Worm (Caenorhabditis elegans) whole organism, late embryonic: ENCODE measurements around the gene lgc-45.
A peak's percentile ranks its signal among the peaks of the same experiment; 100 is the strongest.

Source experiments
- K09A11.1 ChIP-seq: sonication (generic microtip); optimal IDR thresholded peaks from 2 replicates; lab custom pipeline; 2017; ENCODE audit warnings: antibody characterized with exemption, mild to moderate bottlenecking, missing genetic modification characterization, missing compliant biosample characterization; ENCODE audit not compliant: insufficient read depth
- Y22D7AL.16 ChIP-seq: sonication (generic microtip); optimal IDR thresholded peaks from 2 replicates; lab custom pipeline; 2016; ENCODE audit warnings: missing genetic modification characterization, missing compliant biosample characterization
- ahr-1 ChIP-seq: sonication (generic microtip); optimal IDR thresholded peaks from 2 replicates; lab custom pipeline; 2016; ENCODE audit warnings: missing genetic modification characterization, missing compliant biosample characterization
- ama-1 ChIP-seq: fragments of 150-350 bp; optimal IDR thresholded peaks from 2 replicates; lab custom pipeline; 2014
- ceh-14 ChIP-seq: sonication (generic microtip); optimal IDR thresholded peaks from 2 replicates; lab custom pipeline; 2016; ENCODE audit warnings: missing genotype, missing genetic modification characterization, missing compliant biosample characterization
- ceh-18 ChIP-seq: sonication (generic microtip); optimal IDR thresholded peaks from 2 replicates; lab custom pipeline; 2016; ENCODE audit warnings: missing genetic modification characterization, missing compliant biosample characterization
- ceh-19 ChIP-seq: fragments of 200-800 bp; sonication (Bioruptor generic); optimal IDR thresholded peaks from 2 replicates; lab custom pipeline; 2018; ENCODE audit warnings: mild to moderate bottlenecking, missing genetic modification characterization, missing compliant biosample characterization
- ceh-2 ChIP-seq: sonication (generic microtip); optimal IDR thresholded peaks from 2 replicates; lab custom pipeline; 2016; ENCODE audit warnings: missing genotype, missing genetic modification characterization, missing compliant biosample characterization
- ceh-24 ChIP-seq: sonication (generic microtip); optimal IDR thresholded peaks from 2 replicates; lab custom pipeline; 2016; ENCODE audit warnings: mild to moderate bottlenecking, missing genetic modification characterization, missing compliant biosample characterization
- ceh-30 ChIP-seq: fragments of 150-350 bp; optimal IDR thresholded peaks from 2 replicates; lab custom pipeline; 2014; ENCODE audit warnings: missing biosample characterization, missing genetic modification characterization
- ceh-31 ChIP-seq: sonication (generic microtip); optimal IDR thresholded peaks from 2 replicates; lab custom pipeline; 2016; ENCODE audit warnings: missing genetic modification characterization, missing compliant biosample characterization
- ceh-34 ChIP-seq: sonication (generic microtip); optimal IDR thresholded peaks from 2 replicates; lab custom pipeline; 2016; ENCODE audit warnings: mild to moderate bottlenecking, missing genetic modification characterization, missing compliant biosample characterization
- ceh-48 ChIP-seq: sonication (generic microtip); optimal IDR thresholded peaks from 2 replicates; lab custom pipeline; 2016; ENCODE audit warnings: missing genetic modification characterization, inconsistent platforms, missing compliant biosample characterization
- ceh-9 ChIP-seq: sonication (generic microtip); optimal IDR thresholded peaks from 2 replicates; lab custom pipeline; 2016; ENCODE audit warnings: mild to moderate bottlenecking, missing genetic modification characterization, inconsistent platforms, missing compliant biosample characterization
- che-1 ChIP-seq: sonication (generic microtip); optimal IDR thresholded peaks from 2 replicates; lab custom pipeline; 2016; ENCODE audit warnings: mild to moderate bottlenecking, missing genetic modification characterization, missing compliant biosample characterization
- dve-1 ChIP-seq: sonication (generic microtip); optimal IDR thresholded peaks from 2 replicates; lab custom pipeline; 2017; ENCODE audit warnings: antibody characterized with exemption, mild to moderate bottlenecking, missing genetic modification characterization, missing compliant biosample characterization
- elt-2 ChIP-seq: sonication (generic microtip); optimal IDR thresholded peaks from 2 replicates; lab custom pipeline; 2016; ENCODE audit warnings: missing genetic modification reagents, missing genetic modification characterization, missing compliant biosample characterization
- ets-4 ChIP-seq: sonication (generic microtip); optimal IDR thresholded peaks from 2 replicates; lab custom pipeline; 2016; ENCODE audit warnings: missing genetic modification characterization, missing compliant biosample characterization
- eyg-1 ChIP-seq: sonication (generic microtip); optimal IDR thresholded peaks from 2 replicates; lab custom pipeline; 2016; ENCODE audit warnings: missing genotype, missing genetic modification characterization, missing compliant biosample characterization
- fkh-10 ChIP-seq: fragments of 150-350 bp; optimal IDR thresholded peaks from 2 replicates; lab custom pipeline; 2014; ENCODE audit warnings: missing biosample characterization, missing genetic modification reagents, missing genetic modification characterization
- fkh-6 ChIP-seq: sonication (generic microtip); optimal IDR thresholded peaks from 2 replicates; lab custom pipeline; 2016; ENCODE audit warnings: missing genetic modification characterization, missing compliant biosample characterization
- gmeb-2 ChIP-seq: sonication (generic microtip); optimal IDR thresholded peaks from 2 replicates; lab custom pipeline; 2016; ENCODE audit warnings: missing genetic modification characterization, inconsistent platforms, missing compliant biosample characterization
- hlh-13 ChIP-seq: fragments of 200-800 bp; sonication (Bioruptor generic); optimal IDR thresholded peaks from 2 replicates; lab custom pipeline; 2018; ENCODE audit warnings: mild to moderate bottlenecking, missing genetic modification characterization, missing compliant biosample characterization
- hlh-15 ChIP-seq: sonication (generic microtip); optimal IDR thresholded peaks from 2 replicates; lab custom pipeline; 2016; ENCODE audit warnings: missing genetic modification characterization, missing compliant biosample characterization
- hlh-6 ChIP-seq: sonication (generic microtip); optimal IDR thresholded peaks from 2 replicates; lab custom pipeline; 2016; ENCODE audit warnings: missing genotype, missing genetic modification characterization, missing compliant biosample characterization
- hlh-8 ChIP-seq: sonication (generic microtip); optimal IDR thresholded peaks from 2 replicates; lab custom pipeline; 2016; ENCODE audit warnings: missing genotype, missing genetic modification characterization, missing compliant biosample characterization
- lin-11 ChIP-seq: fragments of 200-800 bp; sonication (Bioruptor generic); optimal IDR thresholded peaks from 2 replicates; lab custom pipeline; 2018; ENCODE audit warnings: mild to moderate bottlenecking, missing genetic modification characterization, missing compliant biosample characterization
- madf-2 ChIP-seq: sonication (generic microtip); optimal IDR thresholded peaks from 2 replicates; lab custom pipeline; 2017; ENCODE audit warnings: missing genetic modification characterization, missing compliant biosample characterization
- mec-3 ChIP-seq: sonication (generic microtip); optimal IDR thresholded peaks from 2 replicates; lab custom pipeline; 2016; ENCODE audit warnings: borderline replicate concordance, missing genetic modification characterization, missing compliant biosample characterization
- nfya-1 ChIP-seq: sonication (generic microtip); optimal IDR thresholded peaks from 2 replicates; lab custom pipeline; 2017; ENCODE audit warnings: missing genetic modification characterization, mild to moderate bottlenecking, missing compliant biosample characterization, antibody characterized with exemption, moderate library complexity
- nhr-232 ChIP-seq: sonication (generic microtip); optimal IDR thresholded peaks from 2 replicates; lab custom pipeline; 2016; ENCODE audit warnings: missing genetic modification characterization, missing compliant biosample characterization
- npax-4 ChIP-seq: sonication (generic microtip); optimal IDR thresholded peaks from 2 replicates; lab custom pipeline; 2016; ENCODE audit warnings: missing genetic modification characterization, missing compliant biosample characterization
- odd-2 ChIP-seq: sonication (generic microtip); optimal IDR thresholded peaks from 2 replicates; lab custom pipeline; 2017; ENCODE audit warnings: antibody characterized with exemption, mild to moderate bottlenecking, missing genetic modification characterization, missing compliant biosample characterization
- pag-3 ChIP-seq: sonication (generic microtip); optimal IDR thresholded peaks from 2 replicates; lab custom pipeline; 2016; ENCODE audit warnings: missing compliant biosample characterization, missing genetic modification characterization, borderline replicate concordance
- pat-9 ChIP-seq: fragments of 200-800 bp; sonication (Bioruptor generic); optimal IDR thresholded peaks from 2 replicates; lab custom pipeline; 2018; ENCODE audit warnings: mild to moderate bottlenecking, missing genetic modification characterization, moderate library complexity, missing compliant biosample characterization
- pax-1 ChIP-seq: fragments of 150-350 bp; optimal IDR thresholded peaks from 2 replicates; lab custom pipeline; 2014; ENCODE audit warnings: missing biosample characterization, missing genetic modification characterization
- pha-2 ChIP-seq: sonication (generic microtip); optimal IDR thresholded peaks from 2 replicates; lab custom pipeline; 2017; ENCODE audit warnings: mild to moderate bottlenecking, missing genetic modification characterization, missing compliant biosample characterization
- pha-4 ChIP-seq: fragments of 150-350 bp; optimal IDR thresholded peaks from 2 replicates; lab custom pipeline; 2018; ENCODE audit warnings: missing biosample characterization, missing genetic modification reagents, missing genetic modification characterization
- ref-2 ChIP-seq: sonication (generic microtip); optimal IDR thresholded peaks from 2 replicates; lab custom pipeline; 2016; ENCODE audit warnings: missing genetic modification characterization, missing compliant biosample characterization
- rnt-1 ChIP-seq: sonication (generic microtip); optimal IDR thresholded peaks from 2 replicates; lab custom pipeline; 2016; ENCODE audit warnings: missing genetic modification characterization, missing compliant biosample characterization
- sdc-2 ChIP-seq: sonication (generic microtip); optimal IDR thresholded peaks from 2 replicates; lab custom pipeline; 2016; ENCODE audit warnings: missing genotype, missing genetic modification characterization, missing compliant biosample characterization
- sox-4 ChIP-seq: sonication (generic microtip); optimal IDR thresholded peaks from 2 replicates; lab custom pipeline; 2017; ENCODE audit warnings: mild to moderate bottlenecking, missing genetic modification characterization, inconsistent platforms, missing compliant biosample characterization
- syd-9 ChIP-seq: sonication (generic microtip); optimal IDR thresholded peaks from 2 replicates; lab custom pipeline; 2016; ENCODE audit warnings: mild to moderate bottlenecking, missing genetic modification characterization, moderate library complexity, missing compliant biosample characterization
- tbx-7 ChIP-seq: sonication (generic microtip); optimal IDR thresholded peaks from 2 replicates; lab custom pipeline; 2016; ENCODE audit warnings: missing genotype, missing genetic modification characterization, missing compliant biosample characterization
- ttx-3 ChIP-seq: sonication (generic microtip); optimal IDR thresholded peaks from 2 replicates; lab custom pipeline; 2016; ENCODE audit warnings: missing genetic modification reagents, missing genetic modification characterization, missing compliant biosample characterization
- unc-42 ChIP-seq: sonication (generic microtip); optimal IDR thresholded peaks from 2 replicates; lab custom pipeline; 2016; ENCODE audit warnings: missing genotype, missing genetic modification characterization, missing compliant biosample characterization
- unc-55 ChIP-seq: sonication (generic microtip); optimal IDR thresholded peaks from 2 replicates; lab custom pipeline; 2017; ENCODE audit warnings: missing biosample characterization, missing genetic modification reagents, missing genetic modification characterization
- unc-86 ChIP-seq: sonication (generic microtip); optimal IDR thresholded peaks from 2 replicates; lab custom pipeline; 2016; ENCODE audit warnings: missing genetic modification characterization, missing compliant biosample characterization
- ztf-16 ChIP-seq: sonication (generic microtip); optimal IDR thresholded peaks from 2 replicates; lab custom pipeline; 2017; ENCODE audit warnings: missing genetic modification characterization, missing compliant biosample characterization

The lgc-45 gene

DNA sequence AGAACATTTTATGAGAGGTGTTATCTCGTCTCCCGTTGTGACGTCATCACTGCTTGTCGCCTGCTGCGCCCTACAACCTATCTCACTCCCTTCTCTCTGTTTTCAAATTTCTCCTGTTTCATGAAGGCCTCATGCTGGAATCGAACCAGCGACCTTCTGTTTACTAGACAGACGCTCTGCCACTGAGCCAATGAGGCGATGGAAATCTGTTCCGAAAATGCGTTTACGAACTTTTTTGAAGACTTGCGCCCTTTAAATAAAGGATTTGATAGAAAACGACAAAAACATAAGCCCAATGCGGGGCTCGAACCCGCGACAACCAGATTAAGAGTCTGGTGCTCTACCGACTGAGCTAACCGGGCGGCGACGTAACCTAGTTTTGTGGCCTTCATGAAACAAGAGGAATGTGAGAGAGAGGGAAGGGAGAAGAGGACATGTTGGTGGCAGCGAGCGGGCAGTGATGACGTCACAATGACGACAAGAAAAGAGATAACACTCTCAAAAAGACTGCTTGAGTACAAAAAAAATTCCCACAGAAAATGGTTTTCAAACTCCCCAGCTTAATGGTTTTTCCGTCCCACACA lies 38.2 kb upstream of the lgc-45 start, which contains the start of gene clec-126 (continued):
- no peak for TF ChIP-seq unc-55
- TF ChIP-seq pat-9 = peak; percentile 68
- peak; percentile 53 for TF ChIP-seq syd-9 (tag; lab: Kevin White, UChicago)
- TF ChIP-seq ceh-14 (tag; lab: Kevin White, UChicago) = peak; percentile 77
- TF ChIP-seq ama-1 (lab: Kevin White, UChicago) = no peak
- peak; percentile 27 for TF ChIP-seq ceh-9 (tag; lab: Kevin White, UChicago)
- TF ChIP-seq sox-4 (tag; lab: Kevin White, UChicago) = peak; percentile 65
- TF ChIP-seq ets-4 = peak; percentile 5
- TF ChIP-seq pag-3 (tag; lab: Kevin White, UChicago) = peak; percentile 19
- TF ChIP-seq pha-2 (tag; lab: Kevin White, UChicago) = peak; percentile 67
- TF ChIP-seq nhr-232 (tag; lab: Kevin White, UChicago) = peak; percentile 72
- TF ChIP-seq mec-3 (tag; lab: Kevin White, UChicago) = peak; percentile 0
- peak; percentile 77 for TF ChIP-seq madf-2 (tag; lab: Kevin White, UChicago)
- TF ChIP-seq ceh-24 (tag; lab: Kevin White, UChicago) = no peak
- TF ChIP-seq Y22D7AL.16 (tag; lab: Kevin White, UChicago) = peak; percentile 46
- no peak for TF ChIP-seq ceh-30 (tag; lab: Kevin White, UChicago)
- peak; percentile 51 for TF ChIP-seq ceh-34
- no peak for TF ChIP-seq fkh-10 (GFP tag; lab: Kevin White, UChicago)
- peak; percentile 67 for TF ChIP-seq ceh-2
- peak; percentile 68 for TF ChIP-seq ceh-19 (GFP tag; lab: Kevin White, UChicago)
- TF ChIP-seq, all 69 proteins: peak for 57

DNA sequence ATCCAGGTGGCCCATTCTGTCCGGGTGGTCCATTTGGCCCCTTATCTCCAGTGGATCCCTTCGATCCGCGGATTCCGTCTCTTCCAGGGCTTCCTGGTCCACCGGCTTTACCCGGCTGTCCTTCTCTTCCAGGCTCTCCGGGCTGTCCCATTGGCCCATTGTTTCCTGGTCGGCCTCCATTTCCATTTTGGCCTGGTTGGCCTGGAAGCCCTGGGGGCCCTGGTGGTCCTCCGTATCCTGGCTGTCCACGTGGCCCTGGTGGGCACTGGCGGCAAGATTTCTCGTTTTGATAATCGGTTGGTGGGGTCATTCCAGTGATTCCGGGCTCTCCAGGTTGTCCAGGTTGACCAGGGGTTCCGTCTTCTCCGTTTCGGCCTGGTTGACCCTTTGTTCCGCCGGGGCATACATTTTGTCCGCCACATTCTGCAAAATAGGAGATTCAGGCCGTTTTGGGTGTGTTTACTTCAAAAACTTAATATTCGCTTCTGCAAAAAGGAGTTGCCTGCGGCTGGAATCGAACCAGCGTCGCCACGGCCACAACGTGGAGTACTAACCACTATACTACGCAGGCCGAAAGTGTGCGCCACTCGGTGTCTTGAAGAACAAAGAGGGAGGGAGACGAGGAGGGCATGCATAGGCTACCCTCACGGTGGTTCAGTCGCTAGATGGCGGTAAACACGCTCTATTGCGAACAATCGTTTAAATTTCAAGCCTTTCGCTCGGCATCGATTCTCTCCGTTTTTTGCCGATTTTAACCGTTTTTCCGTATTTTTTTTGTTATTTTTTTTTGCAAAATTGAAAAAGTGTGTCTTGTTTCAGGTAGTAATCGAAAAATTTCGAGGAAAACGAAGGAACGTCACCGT lies 36.1 kb upstream of the lgc-45 start, which contains the start of gene W09G10.9:
Gene W09G10.9, plus strand, starts transcription at position 813 of the 863 bp plus-strand sequence.
- TF ChIP-seq dve-1 (tag; lab: Kevin White, UChicago) (peak; percentile 12), ahr-1 (tag; lab: Kevin White, UChicago) (peak; percentile 46), pha-4 (no peak), hlh-13 (GFP tag; lab: Kevin White, UChicago) (peak; percentile 54), elt-2 (tag; lab: Kevin White, UChicago) (peak; percentile 84), lin-11 (peak; percentile 79), ztf-16 (tag; lab: Kevin White, UChicago) (peak; percentile 57), npax-4 (tag; lab: Kevin White, UChicago) (peak; percentile 40), tbx-7 (tag; lab: Kevin White, UChicago) (no peak), unc-42 (tag; lab: Kevin White, UChicago) (no peak), hlh-6 (tag; lab: Kevin White, UChicago) (peak; percentile 77), rnt-1 (peak; percentile 63), che-1 (tag; lab: Kevin White, UChicago) (peak; percentile 74), unc-55 (no peak), ceh-48 (tag; lab: Kevin White, UChicago) (peak; percentile 62), eyg-1 (tag; lab: Kevin White, UChicago) (peak; percentile 49), unc-86 (tag; lab: Kevin White, UChicago) (peak; percentile 75), ceh-31 (peak; percentile 39), gmeb-2 (tag; lab: Kevin White, UChicago) (peak; percentile 60), hlh-8 (tag; lab: Kevin White, UChicago) (no peak), nfya-1 (tag; lab: Kevin White, UChicago) (peak; percentile 57), ceh-18 (tag; lab: Kevin White, UChicago) (peak; percentile 73), K09A11.1 (tag; lab: Kevin White, UChicago) (peak; percentile 26), mec-3 (tag; lab: Kevin White, UChicago) (no peak), pax-1 (no peak), odd-2 (tag; lab: Kevin White, UChicago) (no peak), ceh-34 (peak; percentile 62), ttx-3 (peak; percentile 68), ref-2 (tag; lab: Kevin White, UChicago) (peak; percentile 65), ceh-9 (tag; lab: Kevin White, UChicago) (peak; percentile 6), fkh-6 (peak; percentile 66), hlh-15 (tag; lab: Kevin White, UChicago) (peak; percentile 49), sdc-2 (tag; lab: Kevin White, UChicago) (peak; percentile 48), Y22D7AL.16 (tag; lab: Kevin White, UChicago) (peak; percentile 55)
